Worm (Caenorhabditis elegans): ENCODE results near the gene unc-3.

The unc-3 gene

DNA sequence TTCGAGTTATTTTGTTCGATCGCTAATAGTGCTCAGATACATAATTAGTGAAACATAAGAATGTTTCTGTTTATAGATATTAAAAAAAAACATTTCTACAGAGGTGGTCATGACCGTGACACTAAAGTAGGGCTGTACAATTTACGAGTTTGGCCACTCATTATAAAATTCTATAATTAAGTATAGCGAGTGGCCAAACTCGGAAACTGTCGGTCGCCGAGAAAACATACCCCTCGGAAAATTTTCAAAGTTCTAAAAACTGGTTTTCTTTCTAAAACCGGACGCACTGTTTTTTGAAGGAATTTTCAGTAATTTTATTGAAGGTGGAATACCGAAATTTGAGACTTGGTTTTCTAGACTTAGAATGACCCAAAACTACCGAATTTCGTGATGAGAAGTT is 32.4 kb downstream of the unc-3 start:
- TF ChIP-seq F55B11.4 (tag; optimal IDR thresholded peaks at IDR 0.05; ENCODE audit: borderline replicate concordance, insufficient read depth) (no peak), die-1 (tag; optimal IDR thresholded peaks at IDR 0.05) (no peak), hmg-1.2 (GFP tag; IDR thresholded peaks at IDR 0.05) (no peak), ztf-26 (tag; optimal IDR thresholded peaks at IDR 0.05) (no peak), ZK185.1 (tag; optimal IDR thresholded peaks at IDR 0.05; ENCODE audit: poor library complexity, severe bottlenecking) (no peak), hmg-20 (GFP tag; IDR thresholded peaks at IDR 0.05) (no peak), nhr-27 (tag; optimal IDR thresholded peaks at IDR 0.05) (no peak), snpc-4 (GFP tag; optimal IDR thresholded peaks at IDR 0.05) (no peak), snpc-4 (tag; optimal IDR thresholded peaks at IDR 0.05) (peak in 2 of 4 experiments; percentile 57 to 71), nfya-2 (GFP tag; IDR thresholded peaks at IDR 0.05) (no peak)

DNA sequence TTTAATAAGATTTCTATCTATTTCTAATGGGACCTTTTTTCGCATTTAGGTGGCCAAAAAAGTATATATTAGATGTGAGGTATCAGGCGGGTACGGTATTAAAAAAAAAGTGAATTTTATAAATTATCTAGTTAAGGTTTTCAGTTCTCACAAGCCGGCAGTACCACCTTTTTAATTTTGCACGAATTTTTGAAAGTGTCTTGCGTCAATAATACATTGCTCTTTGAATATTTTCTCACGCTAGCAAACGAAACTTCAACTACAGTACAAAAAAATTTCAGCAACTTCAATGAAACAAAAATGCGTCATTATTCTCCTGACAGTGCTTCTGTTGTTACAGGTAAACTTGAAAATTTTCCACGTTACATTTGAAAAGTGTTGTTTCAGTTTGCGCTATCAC is 33.6 kb downstream of the unc-3 start, which contains the start of gene F42D1.4:
Gene F42D1.4, plus strand, starts transcription at position 301 of the 400 bp plus-strand sequence.
- no peak for TF ChIP-seq ZK185.1 (tag; optimal IDR thresholded peaks at IDR 0.05; ENCODE audit: poor library complexity, severe bottlenecking)

DNA sequence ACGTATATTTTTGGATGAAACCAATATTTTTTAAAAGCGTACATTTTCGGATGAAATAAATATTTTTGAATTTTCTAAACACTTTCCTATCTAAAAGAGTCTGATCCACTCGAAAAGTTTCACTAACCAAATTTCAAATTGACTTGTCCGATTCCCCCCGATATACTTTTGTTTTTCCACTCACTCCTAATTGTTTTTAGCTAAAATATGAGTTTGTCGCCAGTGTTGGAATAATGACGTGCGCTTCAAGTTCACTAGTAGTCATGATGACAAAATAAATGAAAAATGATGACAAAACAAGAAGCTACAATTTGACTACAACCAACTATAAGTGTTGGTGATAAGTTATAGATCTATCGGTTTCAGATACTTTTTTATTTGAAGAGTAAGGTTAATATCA is 35.5 kb downstream of the unc-3 start:
- TF ChIP-seq repo-1 (tag; optimal IDR thresholded peaks at IDR 0.05) (peak; percentile 59), snpc-3.4 (tag; optimal IDR thresholded peaks at IDR 0.05) (no peak), dpl-1 (GFP tag; optimal IDR thresholded peaks at IDR 0.05) (no peak), egl-18 (GFP tag; IDR thresholded peaks at IDR 0.05) (no peak), Y56A3A.18 (GFP tag; IDR thresholded peaks at IDR 0.05) (0 out of 2 replicates have a peak, but pooled peaks have one; percentile 75), hrde-1 (tag; optimal IDR thresholded peaks at IDR 0.05; ENCODE audit: borderline replicate concordance) (no peak), nfya-2 (GFP tag; IDR thresholded peaks at IDR 0.05) (no peak), rcor-1 (GFP tag; IDR thresholded peaks at IDR 0.05) (no peak), ceh-27 (GFP tag; optimal IDR thresholded peaks at IDR 0.05) (no peak), B0336.3 (GFP tag; IDR thresholded peaks at IDR 0.05) (0 out of 2 replicates have a peak, but pooled peaks have one; percentile 43), D2030.7 (GFP tag; IDR thresholded peaks at IDR 0.05) (no peak), attf-5 (GFP tag; optimal IDR thresholded peaks at IDR 0.05) (no peak), F39B2.1 (GFP tag; IDR thresholded peaks at IDR 0.05) (no peak), lin-54 (GFP tag; optimal IDR thresholded peaks at IDR 0.05) (no peak), ceh-100 (GFP tag; IDR thresholded peaks at IDR 0.05) (no peak), nfyb-1 (GFP tag; IDR thresholded peaks at IDR 0.05) (0 out of 2 replicates have a peak, but pooled peaks have one; percentile 47), bed-1 (GFP tag; IDR thresholded peaks at IDR 0.05) (no peak), nfya-1 (tag; optimal IDR thresholded peaks at IDR 0.05; ENCODE audit: borderline replicate concordance, insufficient read depth) (no peak), gei-17 (GFP tag; optimal IDR thresholded peaks at IDR 0.05) (no peak), aptf-3 (GFP tag; IDR thresholded peaks at IDR 0.05) (no peak), ztf-18 (tag; optimal IDR thresholded peaks at IDR 0.05) (no peak), B0261.1 (tag; optimal IDR thresholded peaks at IDR 0.05) (no peak), T07F8.4 (tag; optimal IDR thresholded peaks at IDR 0.05) (no peak), zfh-2 (GFP tag; conservative IDR thresholded peaks at IDR 0.05) (no peak), hlh-12 (tag; optimal IDR thresholded peaks at IDR 0.05) (no peak), F55B11.4 (tag; optimal IDR thresholded peaks at IDR 0.05; ENCODE audit: borderline replicate concordance, insufficient read depth) (no peak), nhr-27 (tag; optimal IDR thresholded peaks at IDR 0.05) (peak; percentile 23), lin-40 (tag; optimal IDR thresholded peaks at IDR 0.05) (no peak), pbrm-1 (GFP tag; IDR thresholded peaks at IDR 0.05) (no peak), hlh-26 (GFP tag; conservative IDR thresholded peaks at IDR 0.05) (no peak), snpc-4 (GFP tag; optimal IDR thresholded peaks at IDR 0.05) (no peak), snpc-4 (tag; optimal IDR thresholded peaks at IDR 0.05) (no peak), let-607 (tag; optimal IDR thresholded peaks at IDR 0.05) (no peak), attf-3 (GFP tag; conservative IDR thresholded peaks at IDR 0.05) (no peak), hmg-20 (GFP tag; IDR thresholded peaks at IDR 0.05) (no peak), C17E4.6 (GFP tag; IDR thresholded peaks at IDR 0.05) (no peak), snpc-1.1 (tag; optimal IDR thresholded peaks at IDR 0.05; ENCODE audit: insufficient read depth) (no peak), ztf-22 (GFP tag; optimal IDR thresholded peaks at IDR 0.05) (no peak), somi-1 (GFP tag; optimal IDR thresholded peaks at IDR 0.05) (no peak)
